Fruit fly (Drosophila melanogaster) S2 (cell line): Measurements from ENCODE around the gene CG32450.

Experiments used
- CG8478 ChIP-seq: fragments of >200 bp; optimal IDR thresholded peaks from 2 replicates; lab custom pipeline; 2018
- CTCF ChIP-seq, 2 experiments: fragments of >200 bp; optimal IDR thresholded peaks; 2 replicates each; lab custom pipeline; 2018

CG32450 gene

DNA sequence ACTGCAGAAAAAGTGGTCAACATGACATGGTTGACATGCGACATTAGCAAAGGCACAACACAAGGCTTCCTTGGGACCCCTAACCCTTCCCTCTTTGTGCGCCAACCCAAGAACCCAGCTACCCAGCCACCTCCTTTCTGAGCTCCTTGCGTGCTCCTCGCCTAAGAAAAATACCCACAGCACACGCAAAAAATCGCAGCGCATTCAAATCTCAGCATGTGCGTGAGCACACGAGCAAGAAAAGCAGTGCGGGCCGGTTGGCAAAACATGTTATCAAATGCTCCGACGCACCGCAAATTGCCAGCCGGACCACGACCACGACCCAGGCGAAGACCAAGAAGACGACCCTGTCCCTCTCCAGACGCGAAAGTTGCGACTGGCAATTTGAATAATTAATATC is 47.9 kb downstream of the CG32450 start:
- TF ChIP-seq CG8478 (no peak), CTCF (optimal IDR thresholded peaks at IDR 0.05; lab: Kevin White, UChicago) (no peak)

DNA sequence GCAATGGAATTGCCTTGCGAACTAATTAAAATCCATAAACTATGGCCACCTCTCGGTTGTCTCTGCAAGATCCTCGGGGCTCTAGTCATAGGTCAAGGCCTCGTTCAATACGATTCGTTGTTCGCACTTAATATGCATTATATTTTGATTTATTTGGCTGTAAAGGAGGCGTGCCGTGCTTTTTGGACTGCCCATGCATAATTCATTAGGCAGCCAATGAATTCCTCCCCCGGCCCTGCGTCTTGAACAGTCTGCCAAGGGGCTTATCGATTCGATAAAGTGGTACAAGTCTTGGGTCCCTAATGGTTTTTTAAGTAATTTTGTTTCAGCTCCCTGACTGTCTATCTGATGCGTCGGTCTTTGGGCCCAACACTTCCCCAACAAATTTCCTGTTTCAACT is 49.2 kb downstream of the CG32450 start:
- TF ChIP-seq CTCF (optimal IDR thresholded peaks at IDR 0.05; lab: Kevin White, UChicago) (no peak), CG8478 (no peak)
